Worm (Caenorhabditis elegans) whole organism, midembryonic: ENCODE results near the gene tmem-258.
"Not testable (repeated sequence)": the region's sequence is repeated elsewhere in the genome, so short reads cannot be mapped to it uniquely, and the experiment has no call there.

ENCODE experiments used
- T22C8.4 ChIP-seq: fragments of 200-800 bp; sonication (Bioruptor generic); IDR thresholded peaks from 2 replicates; pipeline ENCODE4 v1.3.6; 2022; ENCODE audit warnings: missing genetic modification characterization, missing compliant biosample characterization
- cog-1 ChIP-seq: sonication (generic microtip); optimal IDR thresholded peaks from 2 replicates; lab custom pipeline; 2016; ENCODE audit warnings: missing genetic modification characterization, missing compliant biosample characterization
- flt-1 ChIP-seq: fragments of 200-800 bp; sonication (Bioruptor generic); IDR thresholded peaks from 2 replicates; pipeline ENCODE4 v1.3.6; 2022; ENCODE audit warnings: missing genetic modification characterization, missing compliant biosample characterization
- klf-2 ChIP-seq: fragments of 200-800 bp; sonication (Bioruptor generic); conservative IDR thresholded peaks from 2 replicates; pipeline ENCODE4 v1.3.6; 2022; ENCODE audit warnings: missing genetic modification reagents, missing genetic modification characterization, missing compliant biosample characterization
- med-1 ChIP-seq: sonication (generic microtip); optimal IDR thresholded peaks from 2 replicates; lab custom pipeline; 2017; ENCODE audit warnings: missing genetic modification characterization, mild to moderate bottlenecking, missing compliant biosample characterization, antibody characterized with exemption, missing genetic modification reagents; ENCODE audit not compliant: insufficient read depth
- ref-1 ChIP-seq: fragments of 200-800 bp; sonication (Bioruptor generic); conservative IDR thresholded peaks from 2 replicates; pipeline ENCODE4 v1.3.6; 2022; ENCODE audit warnings: missing genetic modification reagents, missing genetic modification characterization, missing compliant biosample characterization
- tab-1 ChIP-seq: fragments of 200-800 bp; sonication (Bioruptor generic); IDR thresholded peaks from 2 replicates; pipeline ENCODE4 v1.3.6; 2022; ENCODE audit warnings: missing genetic modification characterization, missing compliant biosample characterization
- ztf-23 ChIP-seq: fragments of 200-800 bp; sonication (Bioruptor generic); IDR thresholded peaks from 2 replicates; pipeline ENCODE4 v1.3.6; 2022; ENCODE audit warnings: missing genetic modification reagents, missing genetic modification characterization, missing compliant biosample characterization
- ztf-29 ChIP-seq: fragments of 200-800 bp; sonication (Bioruptor generic); IDR thresholded peaks from 2 replicates; pipeline ENCODE4 v1.3.6; 2022; ENCODE audit warnings: missing genetic modification reagents, missing genetic modification characterization, missing compliant biosample characterization

Gene tmem-258

DNA sequence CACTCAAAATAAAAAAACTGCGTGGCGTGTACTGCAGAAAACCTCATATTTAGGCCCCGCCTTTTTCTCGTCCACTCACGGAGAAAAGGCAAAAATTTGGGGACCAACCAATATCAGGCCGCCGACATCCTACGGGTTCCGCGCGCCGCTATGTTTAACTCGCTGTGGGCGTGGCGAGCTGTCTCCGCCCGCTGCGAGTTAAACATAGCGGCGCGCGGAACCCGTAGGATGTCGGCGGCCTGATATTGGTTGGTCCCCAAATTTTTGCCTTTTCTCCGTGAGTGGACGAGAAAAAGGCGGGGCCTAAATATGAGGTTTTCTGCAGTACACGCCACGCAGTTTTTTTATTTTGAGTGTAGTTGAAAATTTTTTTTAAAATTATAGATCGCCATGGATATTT, at the start of gene tmem-258:
TSS of gene tmem-258 (plus strand) at position 385 of the 400 bp plus-strand sequence.
- not testable (repeated sequence) for TF ChIP-seq flt-1 (GFP tag; lab: Robert Waterston, UW); cog-1 (tag; lab: Kevin White, UChicago); ref-1 (GFP tag; lab: Robert Waterston, UW)

DNA sequence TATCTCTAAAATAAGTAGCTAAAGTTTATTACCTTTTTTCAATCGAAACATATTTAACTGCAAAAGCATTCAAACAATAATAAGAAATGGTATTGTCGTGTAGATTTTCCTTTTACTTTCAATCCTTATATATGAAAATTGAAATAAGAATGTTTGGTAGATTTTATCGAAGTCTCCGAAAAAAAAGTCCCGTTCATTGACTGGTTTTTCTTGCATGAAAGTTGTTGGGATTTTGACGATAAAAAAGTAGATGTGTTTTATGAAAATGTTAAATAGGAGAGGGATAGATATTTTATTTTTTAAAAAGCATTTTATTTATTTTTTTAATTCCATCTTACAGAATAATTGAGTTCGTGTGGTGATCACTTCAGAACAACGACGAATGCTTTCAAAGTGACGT, 47.1 kb upstream of the tmem-258 start, which contains the start of gene C33G8.13:
TSS of gene C33G8.13 (minus strand) at position 101 of the 400 bp plus-strand sequence.
- TF ChIP-seq tab-1 (no peak), ztf-29 (no peak), flt-1 (GFP tag; lab: Robert Waterston, UW) (no peak), klf-2 (GFP tag; lab: Robert Waterston, UW) (no peak), med-1 (no peak), ztf-23 (GFP tag; lab: Robert Waterston, UW) (no peak), T22C8.4 (GFP tag; lab: Robert Waterston, UW) (no peak), ref-1 (GFP tag; lab: Robert Waterston, UW) (no peak), cog-1 (tag; lab: Kevin White, UChicago) (no peak)

DNA sequence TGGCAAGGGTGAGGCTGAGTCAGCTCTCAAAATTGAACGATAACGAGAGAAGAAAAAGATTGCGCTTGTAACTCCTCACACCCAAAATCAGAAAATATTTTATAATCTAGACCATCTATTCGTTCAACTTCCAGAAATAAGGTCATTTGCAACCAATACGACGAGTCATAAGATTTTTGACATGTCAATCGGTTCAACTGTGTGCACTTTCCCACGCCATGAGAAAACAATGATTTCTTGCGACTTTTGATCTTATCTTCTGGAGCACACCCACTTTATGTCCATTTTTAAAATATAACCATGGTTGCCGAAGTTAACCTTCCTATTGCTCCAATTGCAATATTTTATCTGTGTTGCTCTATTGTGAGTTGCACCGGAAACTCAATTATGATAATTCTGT, 45.9 kb upstream of the tmem-258 start, which contains the start of gene srsx-32:
TSS of gene srsx-32 (plus strand) at position 301 of the 400 bp plus-strand sequence.
- TF ChIP-seq T22C8.4 (GFP tag; lab: Robert Waterston, UW) (no peak), flt-1 (GFP tag; lab: Robert Waterston, UW) (no peak), ztf-29 (no peak)

DNA sequence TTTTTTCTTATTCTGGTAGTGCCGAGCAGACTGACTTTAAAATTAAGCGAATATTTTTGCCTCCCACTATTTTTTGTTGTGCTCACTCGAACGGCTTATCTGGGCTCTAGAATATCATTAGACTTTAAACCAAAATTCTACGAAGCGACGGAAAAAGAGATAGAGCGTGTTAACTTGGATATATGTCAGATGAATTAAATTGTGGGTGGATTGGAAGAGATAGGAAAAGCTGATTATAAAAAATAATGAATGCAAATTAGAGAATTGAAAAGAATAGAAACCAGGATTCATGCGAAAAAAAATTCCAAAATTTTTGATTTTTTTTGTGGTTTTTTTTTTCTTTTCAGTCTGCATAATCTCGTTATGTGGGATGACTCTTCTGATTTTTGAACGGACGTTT, 41.2 kb upstream of the tmem-258 start, which contains the start of gene F20A1.4:
TSS of gene F20A1.4 (minus strand) at position 101 of the 400 bp plus-strand sequence.
- TF ChIP-seq ztf-29 (no peak), cog-1 (tag; lab: Kevin White, UChicago) (no peak)

DNA sequence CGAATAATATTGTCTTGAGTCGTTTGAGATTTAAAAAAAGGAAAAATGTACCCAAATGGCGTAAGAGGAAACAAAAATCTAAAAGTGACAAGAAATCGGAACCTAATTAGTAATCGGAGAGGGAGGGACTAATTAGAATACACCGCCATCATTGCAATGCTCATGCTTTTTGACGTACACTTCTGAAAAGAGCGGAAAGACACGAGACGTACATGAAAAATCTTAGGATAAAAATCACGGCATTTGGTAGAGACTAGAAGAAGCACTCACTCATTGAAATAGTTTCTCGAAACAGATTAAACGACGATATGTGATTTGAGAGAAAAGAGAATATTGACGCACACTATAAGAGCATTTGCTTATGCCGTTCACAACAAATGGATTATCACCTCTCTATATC, 40.0 kb upstream of the tmem-258 start:
- TF ChIP-seq ztf-29, result no peak
- TF ChIP-seq klf-2 (GFP tag; lab: Robert Waterston, UW), result no peak
- TF ChIP-seq ref-1 (GFP tag; lab: Robert Waterston, UW), result no peak
- TF ChIP-seq med-1, result no peak
- no peak for TF ChIP-seq ztf-23 (GFP tag; lab: Robert Waterston, UW)
- TF ChIP-seq flt-1 (GFP tag; lab: Robert Waterston, UW), result no peak
- TF ChIP-seq tab-1, result no peak
- TF ChIP-seq cog-1 (tag; lab: Kevin White, UChicago), result no peak
- no peak for TF ChIP-seq T22C8.4 (GFP tag; lab: Robert Waterston, UW)

DNA sequence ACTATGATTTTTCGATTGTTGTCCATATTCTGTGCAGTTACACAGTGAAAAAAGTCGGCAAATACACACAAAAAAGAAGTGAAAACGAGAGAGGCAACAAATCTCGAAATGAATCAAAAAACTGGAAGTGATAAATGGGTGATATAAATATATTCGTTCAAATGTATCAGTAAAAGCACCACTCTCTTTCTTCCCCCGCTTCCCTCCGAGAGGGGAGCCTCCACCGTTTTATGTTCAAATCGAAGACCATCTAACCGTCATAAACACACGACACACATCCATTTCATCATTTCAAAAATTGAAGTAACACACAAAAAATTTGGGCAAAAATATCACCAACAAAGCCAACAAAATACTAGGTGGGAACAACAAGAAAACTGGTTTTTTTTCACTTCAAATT, 35.9 kb upstream of the tmem-258 start, which contains the start of gene F20A1.6:
TSS of gene F20A1.6 (minus strand) at position 101 of the 400 bp plus-strand sequence.
- TF ChIP-seq cog-1 (tag; lab: Kevin White, UChicago) (no peak), flt-1 (GFP tag; lab: Robert Waterston, UW) (no peak), klf-2 (GFP tag; lab: Robert Waterston, UW) (no peak), ztf-23 (GFP tag; lab: Robert Waterston, UW) (no peak), T22C8.4 (GFP tag; lab: Robert Waterston, UW) (no peak), med-1 (no peak), tab-1 (no peak), ztf-29 (no peak), ref-1 (GFP tag; lab: Robert Waterston, UW) (no peak)

DNA sequence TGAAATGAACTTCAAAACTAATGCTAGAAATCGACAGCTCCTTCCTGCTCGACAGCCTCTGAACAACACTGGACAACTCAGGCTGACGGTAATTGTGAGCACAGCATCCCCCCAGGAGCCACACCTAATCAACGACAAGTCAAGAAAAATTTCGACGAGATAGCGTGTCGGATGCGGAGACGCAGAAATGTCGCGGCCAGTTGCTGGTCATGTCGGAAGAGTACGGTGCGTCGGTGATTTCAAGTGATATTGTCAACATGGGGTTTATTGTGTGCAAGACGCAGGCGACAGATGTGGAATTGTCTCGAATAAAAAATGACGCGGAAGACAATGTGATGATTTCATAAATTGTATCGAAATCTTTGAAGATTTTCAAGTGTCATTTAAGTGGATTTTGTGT, 26.5 kb upstream of the tmem-258 start, which contains the start of gene twk-11:
TSS of gene twk-11 (minus strand) at position 101 of the 400 bp plus-strand sequence.
- TF ChIP-seq med-1 (no peak), cog-1 (tag; lab: Kevin White, UChicago) (no peak), flt-1 (GFP tag; lab: Robert Waterston, UW) (no peak), T22C8.4 (GFP tag; lab: Robert Waterston, UW) (no peak), ztf-29 (no peak), tab-1 (no peak), klf-2 (GFP tag; lab: Robert Waterston, UW) (no peak), ztf-23 (GFP tag; lab: Robert Waterston, UW) (no peak), ref-1 (GFP tag; lab: Robert Waterston, UW) (no peak)

DNA sequence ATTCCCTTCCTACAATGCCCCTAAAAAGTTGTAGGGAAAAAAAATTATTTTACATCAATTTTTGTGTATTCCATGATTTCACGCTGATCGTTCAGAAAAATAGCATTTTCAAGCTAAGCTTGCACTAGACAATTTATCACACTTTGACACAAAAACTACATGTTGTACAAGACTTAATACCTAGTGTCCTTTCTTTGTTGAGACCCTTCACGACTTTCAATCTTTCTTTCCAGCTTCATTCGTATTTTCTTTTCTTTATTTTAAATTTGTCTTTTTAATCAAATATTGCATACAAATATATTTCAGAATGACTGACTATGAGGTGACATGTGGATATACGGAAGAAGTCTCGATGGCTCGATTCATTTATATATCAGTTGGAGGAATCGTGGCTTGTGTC, 17.0 kb upstream of the tmem-258 start, which contains the start of gene F20A1.2:
TSS of gene F20A1.2 (plus strand) at position 301 of the 400 bp plus-strand sequence.
- TF ChIP-seq tab-1 (no peak), ztf-29 (no peak), ztf-23 (GFP tag; lab: Robert Waterston, UW) (no peak), ref-1 (GFP tag; lab: Robert Waterston, UW) (no peak), T22C8.4 (GFP tag; lab: Robert Waterston, UW) (no peak), med-1 (no peak), cog-1 (tag; lab: Kevin White, UChicago) (no peak)

DNA sequence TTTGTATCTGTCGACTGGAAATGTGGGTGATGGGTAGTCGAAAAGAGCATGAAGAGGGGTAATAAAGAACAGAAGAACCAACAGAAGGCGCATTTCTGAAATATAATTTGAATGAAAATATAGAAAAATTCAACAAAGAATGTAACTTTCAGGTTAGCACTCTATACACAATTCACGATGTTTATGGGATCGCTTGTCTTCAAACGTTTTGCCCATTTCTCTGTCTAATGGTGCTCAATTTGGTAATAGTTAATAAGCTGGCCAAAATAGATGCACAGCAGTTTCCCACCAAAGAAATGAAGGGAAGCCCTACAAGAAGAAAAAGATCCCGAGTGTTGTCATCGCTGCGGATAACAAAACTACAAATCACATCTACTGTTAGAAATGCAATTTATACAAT, 15.5 kb upstream of the tmem-258 start, which contains the start of gene F20A1.8:
TSS of gene F20A1.8 (minus strand) at position 101 of the 400 bp plus-strand sequence.
- TF ChIP-seq T22C8.4 (GFP tag; lab: Robert Waterston, UW) (no peak), flt-1 (GFP tag; lab: Robert Waterston, UW) (no peak), ztf-23 (GFP tag; lab: Robert Waterston, UW) (no peak)

DNA sequence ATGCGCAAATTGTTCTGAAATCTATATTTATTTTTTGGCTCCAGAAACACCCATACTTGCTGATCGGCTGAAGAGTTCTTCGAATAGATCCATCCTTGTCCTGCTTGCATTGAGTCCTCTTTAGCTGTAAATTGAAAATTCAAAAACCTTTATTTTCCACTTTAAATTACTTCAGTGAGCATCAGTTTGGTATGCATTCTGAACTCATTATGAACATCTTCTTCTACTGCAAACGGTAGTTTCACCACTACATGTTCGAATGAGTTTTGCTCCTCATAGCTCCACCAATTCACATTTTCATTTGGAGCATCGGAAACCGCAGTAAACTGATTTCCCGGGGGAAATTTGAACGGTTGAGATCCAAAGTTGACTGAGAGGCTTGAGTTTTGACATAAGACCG, 12.8 kb upstream of the tmem-258 start:
- TF ChIP-seq med-1, result no peak
- no peak for TF ChIP-seq ztf-29
- no peak for TF ChIP-seq ztf-23 (GFP tag; lab: Robert Waterston, UW)
- no peak for TF ChIP-seq flt-1 (GFP tag; lab: Robert Waterston, UW)
- TF ChIP-seq T22C8.4 (GFP tag; lab: Robert Waterston, UW), result no peak
- TF ChIP-seq ref-1 (GFP tag; lab: Robert Waterston, UW), result no peak
- TF ChIP-seq cog-1 (tag; lab: Kevin White, UChicago), result no peak
- TF ChIP-seq tab-1, result no peak
- no peak for TF ChIP-seq klf-2 (GFP tag; lab: Robert Waterston, UW)
